Fruit fly (Drosophila melanogaster) whole organism, embryonic: Measurements from ENCODE around the gene Rab5.
A peak's percentile ranks its signal among the peaks of the same experiment; 100 is the strongest.

Experiments used
- Ada2b ChIP-seq: fragments of 200-800 bp; sonication (Bioruptor generic); IDR thresholded peaks from 2 replicates; pipeline ENCODE4 v1.3.6; 2022; ENCODE audit warnings: missing biosample characterization, missing genetic modification characterization
- Awh ChIP-seq: fragments of 200-800 bp; sonication (Bioruptor generic); IDR thresholded peaks from 2 replicates; pipeline ENCODE4, ENCODE4 v1.3.6; 2022; ENCODE audit warnings: missing biosample characterization, missing genetic modification characterization
- B-H1 ChIP-seq: fragments of 200-800 bp; sonication (Bioruptor generic); IDR thresholded peaks from 3 replicates; pipeline ENCODE4 v1.3.6; 2022; ENCODE audit warnings: missing biosample characterization, missing genetic modification characterization
- CG11093 ChIP-seq: fragments of 200-800 bp; sonication (Bioruptor generic); IDR thresholded peaks from 3 replicates; pipeline ENCODE4 v1.3.6; 2022; ENCODE audit warnings: missing biosample characterization, missing genetic modification characterization
- CG11723 ChIP-seq: fragments of 200-800 bp; sonication (Bioruptor generic); optimal IDR thresholded peaks from 2 replicates; lab custom pipeline; 2017; ENCODE audit warnings: missing biosample characterization, mild to moderate bottlenecking, missing genetic modification characterization
- CG13424 ChIP-seq: fragments of 200-800 bp; sonication (Bioruptor generic); optimal IDR thresholded peaks from 2 replicates; lab custom pipeline; 2019; ENCODE audit warnings: missing biosample characterization, mild to moderate bottlenecking, missing genetic modification characterization, moderate library complexity
- CG16779 ChIP-seq: fragments of 200-800 bp; sonication (Bioruptor generic); IDR thresholded peaks from 2 replicates; pipeline ENCODE4 v1.3.6; 2022; ENCODE audit warnings: missing biosample characterization, missing genetic modification characterization
- CG17186 ChIP-seq: fragments of 200-800 bp; sonication (Bioruptor generic); optimal IDR thresholded peaks from 3 replicates; lab custom pipeline; 2017; ENCODE audit warnings: missing biosample characterization, missing genetic modification reagents, missing genetic modification characterization
- CG17361 ChIP-seq: fragments of 200-800 bp; sonication (Bioruptor generic); IDR thresholded peaks from 3 replicates; pipeline ENCODE4 v1.3.6; 2022; ENCODE audit warnings: missing biosample characterization, missing genetic modification characterization
- CG2120 ChIP-seq: fragments of 200-800 bp; sonication (Bioruptor generic); optimal IDR thresholded peaks from 3 replicates; lab custom pipeline; 2016; ENCODE audit warnings: missing biosample characterization, missing genetic modification characterization
- CG30403 ChIP-seq: fragments of 200-800 bp; sonication (Bioruptor generic); optimal IDR thresholded peaks from 3 replicates; lab custom pipeline; 2016; ENCODE audit warnings: missing biosample characterization, missing genetic modification characterization
- CG31224 ChIP-seq: fragments of 200-800 bp; sonication (Bioruptor generic); IDR thresholded peaks from 2 replicates; pipeline ENCODE4 v1.3.6; 2022; ENCODE audit warnings: missing biosample characterization, missing genetic modification characterization
- CG31441 ChIP-seq: fragments of 200-800 bp; sonication (Bioruptor generic); IDR thresholded peaks from 2 replicates; pipeline ENCODE4 v1.3.6; 2022; ENCODE audit warnings: missing biosample characterization, missing genetic modification characterization
- CG33557 ChIP-seq: fragments of 200-800 bp; sonication (Bioruptor generic); optimal IDR thresholded peaks from 2 replicates; lab custom pipeline; 2019; ENCODE audit warnings: missing biosample characterization, mild to moderate bottlenecking, missing genetic modification characterization, moderate library complexity
- CG3838 ChIP-seq: fragments of 200-800 bp; sonication (Bioruptor generic); optimal IDR thresholded peaks from 3 replicates; lab custom pipeline; 2016; ENCODE audit warnings: missing biosample characterization, missing genetic modification characterization
- CG42726 ChIP-seq: fragments of 200-800 bp; sonication (Bioruptor generic); IDR thresholded peaks from 2 replicates; pipeline ENCODE4 v1.3.6; 2022; ENCODE audit warnings: missing biosample characterization, missing genetic modification characterization; ENCODE audit not compliant: partially characterized antibody
- CG4360 ChIP-seq: fragments of 200-800 bp; sonication (Bioruptor generic); IDR thresholded peaks from 2 replicates; pipeline ENCODE4 v1.3.6; 2022; ENCODE audit warnings: missing biosample characterization, missing genetic modification characterization
- CG43689 ChIP-seq: fragments of 200-800 bp; sonication (Bioruptor generic); IDR thresholded peaks from 2 replicates; pipeline ENCODE4 v1.3.6; 2022; ENCODE audit warnings: missing biosample characterization, missing genetic modification characterization
- CG4424 ChIP-seq: fragments of 200-800 bp; sonication (Bioruptor generic); optimal IDR thresholded peaks from 3 replicates; lab custom pipeline; 2016; ENCODE audit warnings: missing biosample characterization, missing genetic modification characterization
- CG6654 ChIP-seq: fragments of 200-800 bp; sonication (Bioruptor generic); optimal IDR thresholded peaks from 2 replicates; lab custom pipeline; 2017; ENCODE audit warnings: missing biosample characterization, mild to moderate bottlenecking, missing genetic modification characterization
- CG6765 ChIP-seq: fragments of 200-800 bp; sonication (Bioruptor generic); optimal IDR thresholded peaks from 3 replicates; lab custom pipeline; 2017; ENCODE audit warnings: missing biosample characterization, mild to moderate bottlenecking, missing genetic modification characterization
- CG7963 ChIP-seq: fragments of 200-800 bp; sonication (Bioruptor generic); IDR thresholded peaks from 3 replicates; pipeline ENCODE4 v1.3.6; 2022; ENCODE audit warnings: missing biosample characterization, missing genetic modification characterization; ENCODE audit not compliant: partially characterized antibody
- D ChIP-seq, 2 experiments: fragments of 200-800 bp in 1 of 2; fragments of >200 bp in 1 of 2; sonication (Bioruptor generic) in 1 of 2; optimal IDR thresholded peaks; 2 replicates in 1 of 2; 3 replicates in 1 of 2; lab custom pipeline; 2017; ENCODE audit warnings: mild to moderate bottlenecking in 1 of 2, missing biosample characterization in 1 of 2, missing genetic modification characterization in 1 of 2, missing genetic modification reagents in 1 of 2
- Dek ChIP-seq: fragments of 200-800 bp; sonication (Bioruptor generic); optimal IDR thresholded peaks from 3 replicates; lab custom pipeline; 2019; ENCODE audit warnings: missing biosample characterization, mild to moderate bottlenecking, missing genetic modification characterization, moderate library complexity
- Dip2 ChIP-seq: fragments of 200-800 bp; sonication (Bioruptor generic); IDR thresholded peaks from 2 replicates; pipeline ENCODE4 v1.3.6; 2022; ENCODE audit warnings: missing biosample characterization, missing genetic modification characterization
- Fer1 ChIP-seq: fragments of 200-800 bp; sonication (Bioruptor generic); optimal IDR thresholded peaks from 2 replicates; lab custom pipeline; 2017; ENCODE audit warnings: missing biosample characterization, mild to moderate bottlenecking, missing genetic modification characterization
- Gsc ChIP-seq: fragments of 200-800 bp; sonication (Bioruptor generic); IDR thresholded peaks from 2 replicates; pipeline ENCODE4 v1.3.6; 2022; ENCODE audit warnings: missing biosample characterization, missing genetic modification characterization
- Gug ChIP-seq: fragments of 200-800 bp; sonication (Bioruptor generic); IDR thresholded peaks from 4 replicates; pipeline ENCODE4 v1.3.6; 2022; ENCODE audit warnings: missing biosample characterization, missing genetic modification characterization
- Lhr ChIP-seq: fragments of 200-800 bp; sonication (Bioruptor generic); optimal IDR thresholded peaks from 3 replicates; lab custom pipeline; 2017; ENCODE audit warnings: mild to moderate bottlenecking, missing biosample characterization, missing genetic modification reagents, missing genetic modification characterization
- Max ChIP-seq: fragments of 200-800 bp; sonication (Bioruptor generic); optimal IDR thresholded peaks from 2 replicates; lab custom pipeline; 2016; ENCODE audit warnings: missing biosample characterization, mild to moderate bottlenecking, missing genetic modification characterization
- Opbp ChIP-seq: fragments of 200-800 bp; sonication (Bioruptor generic); IDR thresholded peaks from 3 replicates; pipeline ENCODE4 v1.3.6; 2022; ENCODE audit warnings: missing biosample characterization, missing genetic modification characterization; ENCODE audit not compliant: partially characterized antibody
- Scr ChIP-seq: fragments of 200-800 bp; sonication (Bioruptor generic); IDR thresholded peaks from 2 replicates; pipeline ENCODE4 v1.3.6; 2022; ENCODE audit warnings: missing biosample characterization, missing genetic modification characterization; ENCODE audit not compliant: partially characterized antibody
- Stat92E ChIP-seq, 3 experiments: fragments of >200 bp in 2 of 3; fragments of 200-800 bp in 1 of 3; sonication (Bioruptor generic) in 1 of 3; optimal IDR thresholded peaks; 2 replicates each; lab custom pipeline; 2017 to 2019; ENCODE audit warnings: missing biosample characterization in 3 of 3, missing genetic modification characterization in 3 of 3, mild to moderate bottlenecking in 1 of 3, moderate library complexity in 1 of 3
- TFAM ChIP-seq: fragments of 200-800 bp; sonication (Bioruptor generic); optimal IDR thresholded peaks from 2 replicates; lab custom pipeline; 2017; ENCODE audit warnings: missing biosample characterization, missing genetic modification characterization, inconsistent platforms
- Tbp ChIP-seq: fragments of >200 bp; optimal IDR thresholded peaks from 2 replicates; lab custom pipeline; 2018; ENCODE audit warnings: missing biosample characterization, missing genetic modification characterization
- ase ChIP-seq: fragments of 200-800 bp; sonication (Bioruptor generic); IDR thresholded peaks from 3 replicates; pipeline ENCODE4 v1.3.6; 2022; ENCODE audit warnings: missing biosample characterization, missing genetic modification characterization
- cas ChIP-seq: fragments of 200-800 bp; sonication (Bioruptor generic); IDR thresholded peaks from 2 replicates; pipeline ENCODE4 v1.3.6; 2022; ENCODE audit warnings: missing biosample characterization, missing genetic modification characterization
- crc ChIP-seq: fragments of 200-800 bp; sonication (Bioruptor generic); optimal IDR thresholded peaks from 2 replicates; lab custom pipeline; 2016; ENCODE audit warnings: missing biosample characterization, missing genetic modification characterization
- crp ChIP-seq, 2 experiments: fragments of 200-800 bp; sonication (Bioruptor generic); optimal IDR thresholded peaks; 2 replicates in 1 of 2; 3 replicates in 1 of 2; lab custom pipeline; 2017; ENCODE audit warnings: missing biosample characterization in 2 of 2, missing genetic modification characterization in 2 of 2, mild to moderate bottlenecking in 1 of 2, moderate library complexity in 1 of 2
- eve ChIP-seq, 2 experiments: fragments of >200 bp; optimal IDR thresholded peaks; 2 replicates each; lab custom pipeline; 2017; ENCODE audit warnings: missing biosample characterization in 2 of 2, missing genetic modification characterization in 2 of 2
- ewg ChIP-seq: fragments of 200-800 bp; sonication (Bioruptor generic); optimal IDR thresholded peaks from 3 replicates; lab custom pipeline; 2017; ENCODE audit warnings: mild to moderate bottlenecking, missing biosample characterization, missing genetic modification reagents, missing genetic modification characterization
- gcm ChIP-seq: fragments of 200-800 bp; sonication (Bioruptor generic); optimal IDR thresholded peaks from 2 replicates; lab custom pipeline; 2019; ENCODE audit warnings: missing biosample characterization, mild to moderate bottlenecking, missing genetic modification characterization, moderate library complexity
- hbn ChIP-seq: fragments of 200-800 bp; sonication (Bioruptor generic); IDR thresholded peaks from 2 replicates; pipeline ENCODE4 v1.3.6; 2022; ENCODE audit warnings: missing biosample characterization, missing genetic modification characterization; ENCODE audit not compliant: partially characterized antibody
- kni ChIP-seq: fragments of 200-800 bp; sonication (Bioruptor generic); optimal IDR thresholded peaks from 3 replicates; lab custom pipeline; 2017; ENCODE audit warnings: mild to moderate bottlenecking, missing biosample characterization, missing genetic modification reagents, missing genetic modification characterization
- schlank ChIP-seq: fragments of 200-800 bp; sonication (Bioruptor generic); optimal IDR thresholded peaks from 2 replicates; lab custom pipeline; 2018; ENCODE audit warnings: missing biosample characterization, mild to moderate bottlenecking, missing genetic modification characterization
- shn ChIP-seq: fragments of 200-800 bp; sonication (Bioruptor generic); optimal IDR thresholded peaks from 3 replicates; lab custom pipeline; 2016; ENCODE audit warnings: missing biosample characterization, missing genetic modification characterization
- slbo ChIP-seq: fragments of 200-800 bp; sonication (Bioruptor generic); IDR thresholded peaks from 2 replicates; pipeline ENCODE4 v1.3.6; 2022; ENCODE audit warnings: missing biosample characterization, missing genetic modification characterization
- sr ChIP-seq: fragments of 200-800 bp; sonication (Bioruptor generic); IDR thresholded peaks from 3 replicates; pipeline ENCODE4 v1.3.6; 2022; ENCODE audit warnings: missing biosample characterization, missing genetic modification characterization
- vvl ChIP-seq: fragments of 200-800 bp; sonication (Bioruptor generic); IDR thresholded peaks from 2 replicates; pipeline ENCODE4 v1.3.6; 2022; ENCODE audit warnings: missing biosample characterization, missing genetic modification characterization
- wor ChIP-seq: fragments of 200-800 bp; sonication (Bioruptor generic); IDR thresholded peaks from 2 replicates; pipeline ENCODE4 v1.3.6; 2022; ENCODE audit warnings: missing biosample characterization, missing genetic modification characterization

Gene Rab5

dm6 chr2L:2380805-2381204 is 15.7 kb upstream of the Rab5 start, which contains the start of gene Eogt (continued):
- peak in 1 of 2 experiments; percentile 64 for TF ChIP-seq crp (GFP tag; optimal IDR thresholded peaks at IDR 0.05; lab: Kevin White, UChicago)
- TF ChIP-seq cas (GFP tag; lab: Robert Waterston, UW) = peak; percentile 77; the same call in 1 of the 2 replicates
- peak; percentile 89 for TF ChIP-seq CG43689 (GFP tag; lab: Robert Waterston, UW)
- no peak for TF ChIP-seq CG7963 (GFP tag; lab: Robert Waterston, UW)
- peak; percentile 46; the same call in 1 of the 2 replicates for TF ChIP-seq Dip2 (GFP tag; lab: Robert Waterston, UW)
- peak; percentile 75 for TF ChIP-seq CG4360 (GFP tag; lab: Robert Waterston, UW)
- peak; percentile 93 for TF ChIP-seq gcm
- TF ChIP-seq sr (GFP tag; lab: Robert Waterston, UW) = peak; percentile 82; the same call in 2 of the 3 replicates
- TF ChIP-seq Opbp (GFP tag; lab: Robert Waterston, UW) = no peak
- peak; percentile 96 for TF ChIP-seq B-H1 (GFP tag; lab: Robert Waterston, UW)
- TF ChIP-seq CG31441 (GFP tag; lab: Robert Waterston, UW) = peak; percentile 86
- peak; percentile 80 for TF ChIP-seq Max (GFP tag; lab: Kevin White, UChicago)
- peak; percentile 43 for TF ChIP-seq kni (GFP tag; lab: Kevin White, UChicago)
- TF ChIP-seq CG30403 = peak; percentile 94
- peak; percentile 64 for TF ChIP-seq CG17186 (GFP tag; lab: Kevin White, UChicago)
- TF ChIP-seq CG42726 (GFP tag; lab: Robert Waterston, UW) = no peak
- TF ChIP-seq Lhr = peak; percentile 91
- TF ChIP-seq CG17361 (GFP tag; lab: Robert Waterston, UW) = peak; percentile 90
- TF ChIP-seq CG6765 (GFP tag; lab: Kevin White, UChicago) = peak; percentile 43
- TF ChIP-seq CG3838 (GFP tag; lab: Kevin White, UChicago) = peak; percentile 74
- TF ChIP-seq wor = peak; percentile 96
- peak; percentile 96 for TF ChIP-seq Awh (GFP tag; lab: Robert Waterston, UW)
- TF ChIP-seq CG13424 (tag; lab: Kevin White, UChicago) = peak; percentile 95
- TF ChIP-seq schlank (tag; lab: Kevin White, UChicago) = peak; percentile 78
- peak; percentile 83 for TF ChIP-seq Fer1 (GFP tag; lab: Kevin White, UChicago)
- TF ChIP-seq Gug (GFP tag; lab: Robert Waterston, UW) = peak; percentile 93
- no peak for TF ChIP-seq hbn (GFP tag; lab: Robert Waterston, UW)
- TF ChIP-seq CG11093 (GFP tag; lab: Robert Waterston, UW) = peak; percentile 96
- TF ChIP-seq CG2120 (GFP tag; lab: Kevin White, UChicago) = peak; percentile 93
- TF ChIP-seq CG4424 = peak; percentile 89
- TF ChIP-seq ase (GFP tag; lab: Robert Waterston, UW) = peak; percentile 96
- TF ChIP-seq crc (GFP tag; lab: Kevin White, UChicago) = peak; percentile 49
- TF ChIP-seq CG33557 (GFP tag; lab: Kevin White, UChicago) = peak; percentile 92
- no peak for TF ChIP-seq Tbp (GFP tag; lab: Kevin White, UChicago)
- TF ChIP-seq vvl = peak; percentile 98
- TF ChIP-seq CG31224 (GFP tag; lab: Robert Waterston, UW) = peak; percentile 90
- peak; percentile 93 for TF ChIP-seq Gsc (GFP tag; lab: Robert Waterston, UW)
- TF ChIP-seq CG16779 = peak; percentile 84
- peak; percentile 34; the same call in 1 of the 2 replicates for TF ChIP-seq Scr (GFP tag; lab: Robert Waterston, UW)
- peak; percentile 70 for TF ChIP-seq CG6654 (GFP tag; lab: Kevin White, UChicago)
- TF ChIP-seq ewg (GFP tag; lab: Kevin White, UChicago) = peak; percentile 84
- TF ChIP-seq TFAM (GFP tag; lab: Kevin White, UChicago) = peak; percentile 41
- TF ChIP-seq CG11723 (GFP tag; lab: Kevin White, UChicago) = peak; percentile 75
- no peak for TF ChIP-seq eve (GFP tag; optimal IDR thresholded peaks at IDR 0.05; lab: Kevin White, UChicago)
- TF ChIP-seq D (optimal IDR thresholded peaks at IDR 0.05; lab: Kevin White, UChicago) = no peak
- peak; percentile 85 for TF ChIP-seq D (GFP tag; optimal IDR thresholded peaks at IDR 0.05; lab: Kevin White, UChicago)
- peak; percentile 95 for TF ChIP-seq Ada2b (GFP tag; lab: Robert Waterston, UW)
- peak; percentile 94 for TF ChIP-seq Dek (tag; lab: Kevin White, UChicago)
- peak; percentile 98 for TF ChIP-seq slbo (GFP tag; lab: Robert Waterston, UW)
- peak in 1 of 3 experiments; percentile 79 for TF ChIP-seq Stat92E (GFP tag; optimal IDR thresholded peaks at IDR 0.05; lab: Kevin White, UChicago)
- peak; percentile 57 for TF ChIP-seq shn (GFP tag; lab: Kevin White, UChicago)
